Fruit fly (Drosophila melanogaster): Measurements from ENCODE around the gene Fum2.

Fum2 gene

DNA sequence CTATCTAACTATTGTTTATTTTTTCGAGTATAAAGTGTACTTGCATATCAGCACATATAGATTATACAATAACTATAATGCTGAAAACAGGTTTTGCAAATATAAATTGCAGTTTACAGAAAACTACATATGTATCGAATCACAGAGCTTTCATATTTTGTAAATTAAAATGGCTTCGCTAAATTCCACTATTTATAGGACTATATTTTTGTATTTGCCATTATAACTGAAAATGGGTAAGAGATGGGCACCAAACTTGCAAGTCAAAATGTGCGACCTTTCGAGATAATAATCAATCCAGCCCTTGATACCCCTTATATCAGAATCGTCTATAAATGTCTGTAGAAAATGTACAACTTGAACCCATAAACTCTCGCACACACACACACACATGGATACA lies 21.7 kb downstream of the Fum2 start:
- TF ChIP-seq CG6175 (GFP tag; IDR thresholded peaks at IDR 0.05) (no peak), fu2 (GFP tag; optimal IDR thresholded peaks at IDR 0.05) (no peak), MESR4 (GFP tag; optimal IDR thresholded peaks at IDR 0.05) (no peak), nerfin-2 (GFP tag; IDR thresholded peaks at IDR 0.05; ENCODE audit: partially characterized antibody) (no peak), sr (GFP tag; IDR thresholded peaks at IDR 0.05) (no peak), run (tag; optimal IDR thresholded peaks at IDR 0.05) (no peak), CG11085 (GFP tag; IDR thresholded peaks at IDR 0.05) (no peak), CG6791 (GFP tag; IDR thresholded peaks at IDR 0.05; ENCODE audit: partially characterized antibody) (no peak), CHES-1-like (GFP tag; optimal IDR thresholded peaks at IDR 0.05) (no peak), H15 (GFP tag; IDR thresholded peaks at IDR 0.05) (no peak), CG1233 (GFP tag; optimal IDR thresholded peaks at IDR 0.05) (no peak), Hand (GFP tag; optimal IDR thresholded peaks at IDR 0.05) (no peak), pnt (GFP tag; optimal IDR thresholded peaks at IDR 0.05) (no peak), fd96Cb (tag; optimal IDR thresholded peaks at IDR 0.05) (peak; percentile 18), Kr (GFP tag; optimal IDR thresholded peaks at IDR 0.05) (no peak), emc (GFP tag; optimal IDR thresholded peaks at IDR 0.05) (no peak), sens (GFP tag) (peak; percentile 78), CG8388 (GFP tag; optimal IDR thresholded peaks at IDR 0.05) (no peak), CG7987 (GFP tag; optimal IDR thresholded peaks at IDR 0.05) (no peak), insv (GFP tag; optimal IDR thresholded peaks at IDR 0.05) (no peak), ase (GFP tag; IDR thresholded peaks at IDR 0.05) (no peak), fd102C (GFP tag; optimal IDR thresholded peaks at IDR 0.05) (no peak), psq (GFP tag; optimal IDR thresholded peaks at IDR 0.05) (no peak), Hmx (GFP tag; optimal IDR thresholded peaks at IDR 0.05) (no peak), grau (tag; optimal IDR thresholded peaks at IDR 0.05) (no peak), CrebB (tag; optimal IDR thresholded peaks at IDR 0.05) (no peak), CG5180 (GFP tag; optimal IDR thresholded peaks at IDR 0.05) (no peak), Gug (GFP tag; IDR thresholded peaks at IDR 0.05) (no peak), CG14014 (GFP tag; IDR thresholded peaks at IDR 0.05) (no peak), CG2116 (GFP tag; optimal IDR thresholded peaks at IDR 0.05) (no peak), Dp (GFP tag; optimal IDR thresholded peaks at IDR 0.05) (no peak), CG14050 (GFP tag; IDR thresholded peaks at IDR 0.05) (no peak), Opbp (GFP tag; IDR thresholded peaks at IDR 0.05; ENCODE audit: partially characterized antibody) (no peak), nmo (GFP tag; optimal IDR thresholded peaks at IDR 0.05) (peak; percentile 5), ara (GFP tag; IDR thresholded peaks at IDR 0.05) (no peak), CG7556 (GFP tag; optimal IDR thresholded peaks at IDR 0.05) (peak; percentile 12), Hmr (GFP tag; optimal IDR thresholded peaks at IDR 0.05) (no peak), CG33213 (GFP tag; optimal IDR thresholded peaks at IDR 0.05) (no peak), CG13775 (GFP tag; optimal IDR thresholded peaks at IDR 0.05) (no peak), CG12071 (GFP tag; optimal IDR thresholded peaks at IDR 0.05) (no peak), CG11560 (tag; IDR thresholded peaks at IDR 0.05) (no peak), Pdp1 (GFP tag; optimal IDR thresholded peaks at IDR 0.05) (peak in 1 of 2 experiments; percentile 4), CG9797 (GFP tag; optimal IDR thresholded peaks at IDR 0.05) (no peak), tio (GFP tag; optimal IDR thresholded peaks at IDR 0.05) (no peak), MBD-R2 (GFP tag; IDR thresholded peaks at IDR 0.05) (no peak), chinmo (GFP tag; IDR thresholded peaks at IDR 0.05; ENCODE audit: partially characterized antibody) (no peak), CG18262 (tag; optimal IDR thresholded peaks at IDR 0.05) (peak; percentile 19), H2.0 (GFP tag; IDR thresholded peaks at IDR 0.05) (no peak), hth (optimal IDR thresholded peaks at IDR 0.05) (no peak), mirr (GFP tag; optimal IDR thresholded peaks at IDR 0.05) (no peak), chn (GFP tag; optimal IDR thresholded peaks at IDR 0.05) (no peak), aop (GFP tag; IDR thresholded peaks at IDR 0.05) (no peak)
